Worm (Caenorhabditis elegans) whole organism, mixed stage, embryonic: ENCODE measurements around the gene srh-25.

Experiments used
- bed-3 ChIP-seq: fragments of 200-800 bp; sonication (Bioruptor generic); optimal IDR thresholded peaks from 3 replicates; lab custom pipeline; 2018; ENCODE audit warnings: mild to moderate bottlenecking, missing genetic modification characterization, moderate library complexity, missing compliant biosample characterization
- blmp-1 ChIP-seq: fragments of 150-350 bp; optimal IDR thresholded peaks from 2 replicates; lab custom pipeline; 2014; ENCODE audit warnings: missing biosample characterization, missing genetic modification characterization
- ceh-43 ChIP-seq: fragments of 200-800 bp; sonication (Bioruptor generic); optimal IDR thresholded peaks from 2 replicates; lab custom pipeline; 2018; ENCODE audit warnings: mild to moderate bottlenecking, missing genetic modification characterization, moderate library complexity, missing compliant biosample characterization
- ceh-83 ChIP-seq: fragments of 200-800 bp; sonication (Bioruptor generic); optimal IDR thresholded peaks from 2 replicates; lab custom pipeline; 2018; ENCODE audit warnings: mild to moderate bottlenecking, missing genetic modification characterization, missing compliant biosample characterization
- ces-1 ChIP-seq: fragments of 150-350 bp; optimal IDR thresholded peaks from 2 replicates; lab custom pipeline; 2014; ENCODE audit warnings: missing biosample characterization, missing genetic modification reagents, missing genetic modification characterization
- cnd-1 ChIP-seq: fragments of 200-800 bp; sonication (Bioruptor generic); optimal IDR thresholded peaks from 2 replicates; lab custom pipeline; 2018; ENCODE audit warnings: mild to moderate bottlenecking, missing genetic modification characterization, missing compliant biosample characterization
- drap-1 ChIP-seq: fragments of 200-800 bp; sonication (Bioruptor generic); optimal IDR thresholded peaks from 3 replicates; lab custom pipeline; 2018; ENCODE audit warnings: mild to moderate bottlenecking, missing genetic modification characterization, missing compliant biosample characterization
- elt-3 ChIP-seq: fragments of 150-350 bp; optimal IDR thresholded peaks from 2 replicates; lab custom pipeline; 2014; ENCODE audit warnings: missing biosample characterization, missing genetic modification characterization
- flh-1 ChIP-seq: fragments of 200-800 bp; sonication (Bioruptor generic); optimal IDR thresholded peaks from 2 replicates; lab custom pipeline; 2018; ENCODE audit warnings: mild to moderate bottlenecking, missing genetic modification characterization, moderate library complexity, missing compliant biosample characterization
- ham-2 ChIP-seq: fragments of 200-800 bp; sonication (Bioruptor generic); optimal IDR thresholded peaks from 2 replicates; lab custom pipeline; 2018; ENCODE audit warnings: mild to moderate bottlenecking, missing genetic modification characterization, missing compliant biosample characterization
- hlh-1 ChIP-seq: fragments of 150-350 bp; optimal IDR thresholded peaks from 2 replicates; lab custom pipeline; 2014; ENCODE audit warnings: missing biosample characterization, missing genetic modification reagents, missing genetic modification characterization
- lin-13 ChIP-seq: fragments of 150-350 bp; optimal IDR thresholded peaks from 2 replicates; lab custom pipeline; 2014; ENCODE audit warnings: missing biosample characterization, missing genetic modification characterization
- lin-32 ChIP-seq: fragments of 200-800 bp; sonication (Bioruptor generic); optimal IDR thresholded peaks from 2 replicates; lab custom pipeline; 2018; ENCODE audit warnings: mild to moderate bottlenecking, missing genetic modification characterization, missing compliant biosample characterization
- lsy-2 ChIP-seq: fragments of 150-350 bp; optimal IDR thresholded peaks from 2 replicates; lab custom pipeline; 2014; ENCODE audit warnings: missing biosample characterization, missing genetic modification characterization
- mab-5 ChIP-seq: fragments of 150-350 bp; optimal IDR thresholded peaks from 2 replicates; lab custom pipeline; 2014; ENCODE audit warnings: missing biosample characterization, missing genetic modification characterization
- mep-1 ChIP-seq: fragments of 150-350 bp; optimal IDR thresholded peaks from 2 replicates; lab custom pipeline; 2017; ENCODE audit warnings: missing biosample characterization, missing genetic modification reagents, missing genetic modification characterization, inconsistent platforms
- mls-2 ChIP-seq: sonication (generic microtip); optimal IDR thresholded peaks from 2 replicates; lab custom pipeline; 2016; ENCODE audit warnings: mild to moderate bottlenecking, missing genetic modification characterization, moderate library complexity, missing compliant biosample characterization
- nhr-237 ChIP-seq: fragments of 150-350 bp; optimal IDR thresholded peaks from 2 replicates; lab custom pipeline; 2014; ENCODE audit warnings: missing biosample characterization, missing genetic modification characterization
- nhr-28 ChIP-seq: fragments of 150-350 bp; optimal IDR thresholded peaks from 2 replicates; lab custom pipeline; 2014; ENCODE audit warnings: missing biosample characterization, missing genetic modification characterization
- pha-4 ChIP-seq: fragments of 150-350 bp; optimal IDR thresholded peaks from 2 replicates; lab custom pipeline; 2018; ENCODE audit warnings: missing biosample characterization, missing genetic modification reagents, missing genetic modification characterization
- sem-2 ChIP-seq: fragments of 200-800 bp; sonication (Bioruptor generic); optimal IDR thresholded peaks from 2 replicates; lab custom pipeline; 2018; ENCODE audit warnings: mild to moderate bottlenecking, missing genetic modification characterization, missing compliant biosample characterization
- snpc-4 ChIP-seq: fragments of 150-350 bp; optimal IDR thresholded peaks from 2 replicates; lab custom pipeline; 2014; ENCODE audit warnings: missing biosample characterization, missing genetic modification characterization
- sptf-1 ChIP-seq: sonication (generic microtip); optimal IDR thresholded peaks from 2 replicates; lab custom pipeline; 2017; ENCODE audit warnings: mild to moderate bottlenecking, missing genetic modification characterization, moderate library complexity, missing compliant biosample characterization
- tbx-8 ChIP-seq: fragments of 200-800 bp; sonication (Bioruptor generic); optimal IDR thresholded peaks from 2 replicates; lab custom pipeline; 2018; ENCODE audit warnings: mild to moderate bottlenecking, missing genetic modification characterization, moderate library complexity, missing compliant biosample characterization
- unc-120 ChIP-seq: sonication (generic microtip); optimal IDR thresholded peaks from 2 replicates; lab custom pipeline; 2017; ENCODE audit warnings: missing genetic modification characterization, missing compliant biosample characterization; ENCODE audit not compliant: poor library complexity, severe bottlenecking
- unc-39 ChIP-seq: fragments of 150-350 bp; optimal IDR thresholded peaks from 2 replicates; lab custom pipeline; 2014; ENCODE audit warnings: missing biosample characterization, missing genetic modification characterization
- unc-62 ChIP-seq: fragments of 150-350 bp; optimal IDR thresholded peaks from 2 replicates; lab custom pipeline; 2014; ENCODE audit warnings: missing biosample characterization, missing genetic modification reagents, missing genetic modification characterization
- zip-8 ChIP-seq: fragments of 150-350 bp; optimal IDR thresholded peaks from 2 replicates; lab custom pipeline; 2014; ENCODE audit warnings: missing biosample characterization, missing genetic modification characterization
- ztf-11 ChIP-seq: fragments of 150-350 bp; optimal IDR thresholded peaks from 2 replicates; lab custom pipeline; 2014; ENCODE audit warnings: missing biosample characterization, missing genetic modification characterization

The srh-25 gene

ce11 chrV:12402355-12402754, 31.3 kb downstream of the srh-25 start, which contains the start of gene K01D12.8:
Gene K01D12.8, plus strand, starts transcription at chrV:12402655.
- TF ChIP-seq zip-8 (tag; lab: Kevin White, UChicago): no peak
- TF ChIP-seq mab-5 (tag; lab: Kevin White, UChicago): no peak
- TF ChIP-seq ceh-83: no peak
- no peak for TF ChIP-seq hlh-1 (tag; lab: Kevin White, UChicago)
- TF ChIP-seq drap-1 (GFP tag; lab: Kevin White, UChicago): no peak
- TF ChIP-seq elt-3 (tag; lab: Kevin White, UChicago): no peak
- TF ChIP-seq blmp-1 (tag; lab: Kevin White, UChicago): no peak
- TF ChIP-seq ceh-43 (GFP tag; lab: Kevin White, UChicago): no peak
- TF ChIP-seq ces-1 (GFP tag; lab: Kevin White, UChicago): no peak
- TF ChIP-seq unc-120 (tag; lab: Kevin White, UChicago): no peak
- TF ChIP-seq sptf-1 (tag; lab: Kevin White, UChicago): no peak
- TF ChIP-seq, all 35 proteins: peak for 0

- TF ChIP-seq ham-2 (GFP tag; lab: Kevin White, UChicago) (no peak), pha-4 (no peak), sem-2 (GFP tag; lab: Kevin White, UChicago) (no peak), lin-32 (GFP tag; lab: Kevin White, UChicago) (no peak)
Measured at ce11 chrV:12401383-12401782, 32.2 kb downstream of the srh-25 start, which contains the start of gene K01D12.7. Gene K01D12.7, minus strand, starts transcription at chrV:12401483.

ce11 chrV:12400677-12401236, 32.9 kb downstream of the srh-25 start, which contains the start of the genes K01D12.20 and miga-1:
Gene K01D12.20, minus strand, starts transcription at chrV:12400814.
Gene miga-1, minus strand, starts transcription at chrV:12400859.
- TF ChIP-seq sptf-1 (tag; lab: Kevin White, UChicago) (no peak), zip-8 (tag; lab: Kevin White, UChicago) (peak; percentile 71), sem-2 (GFP tag; lab: Kevin White, UChicago) (no peak), unc-39 (tag; lab: Kevin White, UChicago) (no peak)

ce11 chrV:12397545-12397944, 36.1 kb downstream of the srh-25 start, which contains the start of gene K01D12.5:
Gene K01D12.5, plus strand, starts transcription at chrV:12397845.
- TF ChIP-seq ham-2 (GFP tag; lab: Kevin White, UChicago) (no peak), mab-5 (tag; lab: Kevin White, UChicago) (no peak), ztf-11 (tag; lab: Kevin White, UChicago) (no peak), flh-1 (GFP tag; lab: Kevin White, UChicago) (no peak), mep-1 (tag; lab: Kevin White, UChicago) (no peak), unc-62 (no peak), cnd-1 (tag; lab: Kevin White, UChicago) (no peak), zip-8 (tag; lab: Kevin White, UChicago) (no peak)

ce11 chrV:12395699-12396098, 37.9 kb downstream of the srh-25 start, which contains the start of gene twk-14:
Gene twk-14, minus strand, starts transcription at chrV:12395706.
- no peak for TF ChIP-seq ztf-11 (tag; lab: Kevin White, UChicago)
- no peak for TF ChIP-seq unc-62
- no peak for TF ChIP-seq bed-3
- TF ChIP-seq ces-1 (GFP tag; lab: Kevin White, UChicago): no peak
- no peak for TF ChIP-seq nhr-237 (tag; lab: Kevin White, UChicago)
- TF ChIP-seq lsy-2: no peak
- TF ChIP-seq sptf-1 (tag; lab: Kevin White, UChicago): no peak
- no peak for TF ChIP-seq drap-1 (GFP tag; lab: Kevin White, UChicago)
- no peak for TF ChIP-seq unc-39 (tag; lab: Kevin White, UChicago)
- no peak for TF ChIP-seq mab-5 (tag; lab: Kevin White, UChicago)
- no peak for TF ChIP-seq nhr-28 (tag; lab: Kevin White, UChicago)
- no peak for TF ChIP-seq elt-3 (tag; lab: Kevin White, UChicago)
- TF ChIP-seq hlh-1 (tag; lab: Kevin White, UChicago): no peak
- TF ChIP-seq mls-2 (tag; lab: Kevin White, UChicago): no peak
- TF ChIP-seq ceh-83: no peak
- TF ChIP-seq tbx-8 (GFP tag; lab: Kevin White, UChicago): no peak
- no peak for TF ChIP-seq snpc-4 (tag; lab: Kevin White, UChicago)

DNA sequence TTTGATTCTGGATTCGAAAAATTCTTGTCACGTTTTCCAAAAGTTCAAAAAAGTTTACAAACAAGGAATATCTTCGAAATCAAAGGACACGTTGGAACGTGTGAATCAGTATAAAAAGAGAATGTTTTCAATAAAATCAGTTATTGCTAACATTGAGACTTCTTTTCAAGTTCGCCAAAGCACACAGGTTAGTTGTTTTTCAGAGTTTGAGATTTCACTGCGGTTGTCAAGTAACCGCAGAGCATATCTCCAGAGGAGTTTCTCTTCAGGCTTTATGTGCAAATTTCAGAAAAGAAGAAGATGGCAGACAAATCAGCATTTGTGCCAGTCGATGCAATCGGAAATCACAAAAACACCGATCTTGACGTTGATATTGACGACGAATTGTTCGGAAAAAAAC, 47.5 kb downstream of the srh-25 start, which contains the start of gene K01D12.15:
TSS of gene K01D12.15 (plus strand) at position 301 of the 400 bp plus-strand sequence.
- TF ChIP-seq lsy-2 (no peak), mep-1 (tag; lab: Kevin White, UChicago) (no peak), nhr-237 (tag; lab: Kevin White, UChicago) (no peak), blmp-1 (tag; lab: Kevin White, UChicago) (no peak), tbx-8 (GFP tag; lab: Kevin White, UChicago) (no peak), pha-4 (no peak), ceh-83 (no peak), ceh-43 (GFP tag; lab: Kevin White, UChicago) (no peak), ham-2 (GFP tag; lab: Kevin White, UChicago) (no peak), drap-1 (GFP tag; lab: Kevin White, UChicago) (no peak), hlh-1 (tag; lab: Kevin White, UChicago) (no peak), cnd-1 (tag; lab: Kevin White, UChicago) (no peak), elt-3 (tag; lab: Kevin White, UChicago) (no peak), mab-5 (tag; lab: Kevin White, UChicago) (no peak), zip-8 (tag; lab: Kevin White, UChicago) (no peak), lin-13 (tag; lab: Kevin White, UChicago) (no peak)
